Worm (Caenorhabditis elegans) whole organism, young adult: ENCODE data around the gene mnk-1.

Experiments used
- B0035.1 ChIP-seq: sonication (generic microtip); optimal IDR thresholded peaks from 2 replicates; lab custom pipeline; 2016; ENCODE audit warnings: missing genetic modification characterization, mild to moderate bottlenecking, missing compliant biosample characterization, missing genotype, missing genetic modification reagents
- B0261.1 ChIP-seq: sonication (generic microtip); optimal IDR thresholded peaks from 2 replicates; lab custom pipeline; 2016; ENCODE audit warnings: mild to moderate bottlenecking, missing genetic modification characterization, moderate library complexity, missing compliant biosample characterization
- F22D6.2 ChIP-seq: sonication (generic microtip); optimal IDR thresholded peaks from 2 replicates; lab custom pipeline; 2016; ENCODE audit warnings: mild to moderate bottlenecking, missing genetic modification characterization, missing compliant biosample characterization
- F33H1.4 ChIP-seq: fragments of 200-800 bp; sonication (Bioruptor generic); IDR thresholded peaks from 2 replicates; pipeline ENCODE4 v1.3.6; 2022; ENCODE audit warnings: missing genetic modification reagents, missing genetic modification characterization, missing compliant biosample characterization
- F39B2.1 ChIP-seq: fragments of 200-800 bp; sonication (Bioruptor generic); IDR thresholded peaks from 2 replicates; pipeline ENCODE4 v1.3.6; 2022; ENCODE audit warnings: missing genetic modification reagents, missing genetic modification characterization, missing compliant biosample characterization
- T07F8.4 ChIP-seq: sonication (generic microtip); optimal IDR thresholded peaks from 2 replicates; lab custom pipeline; 2016; ENCODE audit warnings: mild to moderate bottlenecking, missing genetic modification characterization, moderate library complexity, missing compliant biosample characterization
- T26A5.8 ChIP-seq: sonication (generic microtip); optimal IDR thresholded peaks from 2 replicates; lab custom pipeline; 2016; ENCODE audit warnings: missing genetic modification characterization, missing compliant biosample characterization
- ZK185.1 ChIP-seq: sonication (generic microtip); optimal IDR thresholded peaks from 2 replicates; lab custom pipeline; 2016; ENCODE audit warnings: mild to moderate bottlenecking, missing genetic modification characterization, missing compliant biosample characterization; ENCODE audit not compliant: poor library complexity, severe bottlenecking
- ama-1 ChIP-seq, 3 experiments: fragments of 150-350 bp in 1 of 3; sonication (generic microtip) in 2 of 3; optimal IDR thresholded peaks; 2 replicates each; lab custom pipeline; 2014 to 2018; ENCODE audit warnings: missing biosample characterization in 2 of 3, missing genetic modification characterization in 2 of 3, missing genetic modification reagents in 2 of 3
- athp-1 ChIP-seq: sonication (generic microtip); optimal IDR thresholded peaks from 2 replicates; lab custom pipeline; 2017; ENCODE audit warnings: mild to moderate bottlenecking, missing genetic modification characterization, missing compliant biosample characterization
- attf-6 ChIP-seq: fragments of 200-800 bp; sonication (Bioruptor generic); IDR thresholded peaks from 2 replicates; pipeline ENCODE4 v1.3.6; 2022; ENCODE audit warnings: missing genetic modification reagents, missing genetic modification characterization, missing compliant biosample characterization
- bed-2 ChIP-seq: fragments of 200-800 bp; sonication (Bioruptor generic); IDR thresholded peaks from 2 replicates; pipeline ENCODE4 v1.3.6; 2022; ENCODE audit warnings: missing genetic modification reagents, missing genetic modification characterization, missing compliant biosample characterization
- ccch-3 ChIP-seq: fragments of 200-800 bp; sonication (Bioruptor generic); optimal IDR thresholded peaks from 2 replicates; lab custom pipeline; 2018; ENCODE audit warnings: mild to moderate bottlenecking, missing genetic modification characterization, missing compliant biosample characterization
- cebp-1 ChIP-seq, 2 experiments: fragments of 200-800 bp in 1 of 2; sonication (Bioruptor generic) in 1 of 2; sonication (generic microtip) in 1 of 2; IDR thresholded peaks in 1 of 2; optimal IDR thresholded peaks in 1 of 2; 2 replicates each; pipeline versions ENCODE4 v1.3.6 to Lab custom; 2017 to 2022; ENCODE audit warnings: missing compliant biosample characterization in 2 of 2, missing genetic modification characterization in 2 of 2, mild to moderate bottlenecking in 1 of 2, missing genetic modification reagents in 1 of 2, moderate library complexity in 1 of 2
- cebp-2 ChIP-seq: fragments of 200-800 bp; sonication (Bioruptor generic); IDR thresholded peaks from 2 replicates; pipeline ENCODE4 v1.3.6; 2022; ENCODE audit warnings: missing genetic modification characterization, missing compliant biosample characterization
- ceh-100 ChIP-seq: fragments of 200-800 bp; sonication (Bioruptor generic); IDR thresholded peaks from 2 replicates; pipeline ENCODE4 v1.3.6; 2022; ENCODE audit warnings: missing genetic modification reagents, missing genetic modification characterization, missing compliant biosample characterization
- ceh-40 ChIP-seq: fragments of 200-800 bp; sonication (Bioruptor generic); IDR thresholded peaks from 2 replicates; pipeline ENCODE4 v1.3.6; 2022; ENCODE audit warnings: missing genetic modification characterization, missing compliant biosample characterization
- chd-7 ChIP-seq: sonication (generic microtip); optimal IDR thresholded peaks from 2 replicates; lab custom pipeline; 2016; ENCODE audit warnings: mild to moderate bottlenecking, missing genetic modification characterization, moderate library complexity, missing compliant biosample characterization
- egl-18 ChIP-seq: fragments of 200-800 bp; sonication (Bioruptor generic); IDR thresholded peaks from 2 replicates; pipeline ENCODE4 v1.3.6; 2022; ENCODE audit warnings: missing genetic modification reagents, missing genetic modification characterization, missing compliant biosample characterization
- fkh-3 ChIP-seq: sonication (generic microtip); optimal IDR thresholded peaks from 2 replicates; lab custom pipeline; 2016; ENCODE audit warnings: mild to moderate bottlenecking, missing genetic modification characterization, missing compliant biosample characterization
- him-1 ChIP-seq: sonication (generic microtip); optimal IDR thresholded peaks from 2 replicates; lab custom pipeline; 2016; ENCODE audit warnings: missing genotype, missing genetic modification reagents, missing genetic modification characterization, missing compliant biosample characterization
- hmg-1.2 ChIP-seq: fragments of 200-800 bp; sonication (Bioruptor generic); IDR thresholded peaks from 2 replicates; pipeline ENCODE4 v1.3.6; 2022; ENCODE audit warnings: missing genetic modification reagents, missing genetic modification characterization, missing compliant biosample characterization
- lin-26 ChIP-seq: fragments of 200-800 bp; sonication (Bioruptor generic); IDR thresholded peaks from 2 replicates; pipeline ENCODE4 v1.3.6; 2022; ENCODE audit warnings: missing genetic modification reagents, missing genetic modification characterization, missing compliant biosample characterization
- lin-40 ChIP-seq: sonication (generic microtip); optimal IDR thresholded peaks from 2 replicates; lab custom pipeline; 2016; ENCODE audit warnings: missing genetic modification characterization, mild to moderate bottlenecking, missing compliant biosample characterization, missing genotype, missing genetic modification reagents
- madf-10 ChIP-seq: sonication (generic microtip); optimal IDR thresholded peaks from 2 replicates; lab custom pipeline; 2016; ENCODE audit warnings: mild to moderate bottlenecking, missing genetic modification characterization, missing compliant biosample characterization
- mel-28 ChIP-seq: sonication (generic microtip); optimal IDR thresholded peaks from 2 replicates; lab custom pipeline; 2016; ENCODE audit warnings: borderline replicate concordance, mild to moderate bottlenecking, missing genetic modification characterization, missing compliant biosample characterization
- mes-4 ChIP-seq: sonication (generic microtip); optimal IDR thresholded peaks from 2 replicates; lab custom pipeline; 2016; ENCODE audit warnings: missing genotype, missing genetic modification characterization, missing compliant biosample characterization
- nfya-1 ChIP-seq: sonication (generic microtip); optimal IDR thresholded peaks from 2 replicates; lab custom pipeline; 2017; ENCODE audit warnings: antibody characterized with exemption, missing compliant biosample characterization, missing genetic modification characterization, borderline replicate concordance; ENCODE audit not compliant: insufficient read depth
- repo-1 ChIP-seq: sonication (generic microtip); optimal IDR thresholded peaks from 2 replicates; lab custom pipeline; 2017; ENCODE audit warnings: mild to moderate bottlenecking, missing genetic modification characterization, missing compliant biosample characterization
- rpc-1 ChIP-seq, 2 experiments: fragments of 150-350 bp in 1 of 2; sonication (generic microtip) in 1 of 2; optimal IDR thresholded peaks; 2 replicates each; lab custom pipeline; 2014 to 2018; ENCODE audit warnings: missing biosample characterization in 1 of 2, missing genetic modification characterization in 1 of 2, missing genetic modification reagents in 1 of 2, missing genotype in 1 of 2
- sea-2 ChIP-seq: fragments of 200-800 bp; sonication (Bioruptor generic); IDR thresholded peaks from 2 replicates; pipeline ENCODE4 v1.3.6; 2022; ENCODE audit warnings: missing genetic modification characterization, missing compliant biosample characterization
- snpc-4 ChIP-seq, 5 experiments: fragments of 150-350 bp in 1 of 5; sonication (generic microtip) in 4 of 5; optimal IDR thresholded peaks; 2 replicates each; lab custom pipeline; 2014 to 2018; ENCODE audit warnings: missing genetic modification characterization in 5 of 5, missing biosample characterization in 3 of 5, antibody characterized with exemption in 2 of 5, mild to moderate bottlenecking in 2 of 5, missing compliant biosample characterization in 2 of 5, missing genotype in 2 of 5, moderate library complexity in 2 of 5, missing genetic modification reagents in 1 of 5
- tbx-9 ChIP-seq: sonication (generic microtip); optimal IDR thresholded peaks from 2 replicates; lab custom pipeline; 2016; ENCODE audit warnings: borderline replicate concordance, missing genetic modification characterization, inconsistent platforms, missing compliant biosample characterization
- zim-3 ChIP-seq: sonication (generic microtip); optimal IDR thresholded peaks from 2 replicates; lab custom pipeline; 2017; ENCODE audit warnings: mild to moderate bottlenecking, missing genetic modification characterization, moderate library complexity, missing compliant biosample characterization
- ztf-18 ChIP-seq: sonication (generic microtip); optimal IDR thresholded peaks from 2 replicates; lab custom pipeline; 2016; ENCODE audit warnings: missing genotype, mild to moderate bottlenecking, missing genetic modification characterization, missing compliant biosample characterization
- ztf-25 ChIP-seq: fragments of 200-800 bp; sonication (Bioruptor generic); IDR thresholded peaks from 2 replicates; pipeline ENCODE4 v1.3.6; 2022; ENCODE audit warnings: missing genetic modification reagents, missing genetic modification characterization, missing compliant biosample characterization
- ztf-26 ChIP-seq: sonication (generic microtip); optimal IDR thresholded peaks from 2 replicates; lab custom pipeline; 2017; ENCODE audit warnings: missing genetic modification characterization, missing compliant biosample characterization
- ztf-28 ChIP-seq: fragments of 200-800 bp; sonication (Bioruptor generic); IDR thresholded peaks from 2 replicates; pipeline ENCODE4 v1.3.6; 2022; ENCODE audit warnings: missing genetic modification reagents, missing genetic modification characterization, missing compliant biosample characterization
- ztf-6 ChIP-seq: fragments of 200-800 bp; sonication (Bioruptor generic); IDR thresholded peaks from 2 replicates; pipeline ENCODE4 v1.3.6; 2022; ENCODE audit warnings: missing genetic modification reagents, missing genetic modification characterization, missing compliant biosample characterization

The mnk-1 gene

DNA sequence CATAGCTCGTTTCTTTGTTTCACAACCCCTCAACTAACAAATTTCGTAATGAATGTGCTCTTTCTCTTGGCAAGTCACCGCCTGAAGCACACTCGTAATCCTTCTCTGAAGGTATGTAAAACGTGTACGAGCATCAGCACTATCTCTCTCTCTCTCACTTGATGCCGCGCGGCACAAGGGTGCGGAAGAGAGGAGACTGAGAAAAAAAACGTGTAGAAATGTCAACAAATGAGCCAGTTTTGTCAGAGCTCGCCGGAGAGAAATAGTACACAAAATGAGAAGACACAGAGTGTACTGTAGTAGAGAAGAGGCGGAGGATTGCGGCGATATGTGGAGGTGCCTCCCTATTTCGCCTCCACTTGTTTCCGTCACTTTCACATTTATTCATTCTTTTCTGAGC is 44.6 kb downstream of the mnk-1 start, which contains the start of gene F59B10.3:
F59B10.3 (plus strand) TSS at position 301 of the 400 bp plus-strand sequence.
- TF ChIP-seq cebp-1 (GFP tag; IDR thresholded peaks at IDR 0.05; lab: Robert Waterston, UW) (no peak), cebp-1 (tag; optimal IDR thresholded peaks at IDR 0.05; lab: Kevin White, UChicago) (peak; percentile 1), lin-40 (tag; lab: Kevin White, UChicago) (no peak)

DNA sequence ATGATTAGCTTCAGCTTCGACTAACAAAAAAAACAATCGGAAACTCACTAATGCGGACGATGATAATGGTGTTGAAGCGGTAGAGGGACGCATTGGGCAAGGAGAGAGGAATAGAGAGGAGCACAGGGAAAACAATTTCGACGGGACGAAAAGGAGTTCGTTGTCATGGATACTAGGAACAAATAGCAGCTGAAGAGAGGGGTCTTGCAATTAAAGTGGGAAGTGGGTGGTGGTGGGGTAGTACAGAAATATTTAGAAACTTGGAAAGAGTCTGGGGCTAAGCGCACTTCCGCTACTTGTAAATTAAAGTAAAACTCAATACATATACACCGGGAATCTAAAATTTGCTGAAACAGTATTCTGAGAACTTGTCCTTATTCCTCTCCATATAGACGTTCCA is 45.1 kb downstream of the mnk-1 start, which contains the start of gene F59B10.2:
F59B10.2 (minus strand) TSS at position 101 of the 400 bp plus-strand sequence.
- TF ChIP-seq repo-1 (no peak), cebp-2 (GFP tag; lab: Robert Waterston, UW) (no peak), ama-1 (optimal IDR thresholded peaks at IDR 0.05; lab: Kevin White, UChicago) (no peak), ama-1 (GFP tag; optimal IDR thresholded peaks at IDR 0.05; lab: Kevin White, UChicago) (no peak), lin-26 (GFP tag; lab: Robert Waterston, UW) (no peak), F22D6.2 (tag; lab: Kevin White, UChicago) (no peak), fkh-3 (no peak), athp-1 (tag; lab: Kevin White, UChicago) (no peak), sea-2 (GFP tag; lab: Robert Waterston, UW) (no peak), F33H1.4 (GFP tag; lab: Robert Waterston, UW) (no peak), hmg-1.2 (GFP tag; lab: Robert Waterston, UW) (no peak), madf-10 (tag; lab: Kevin White, UChicago) (no peak), chd-7 (no peak)

DNA sequence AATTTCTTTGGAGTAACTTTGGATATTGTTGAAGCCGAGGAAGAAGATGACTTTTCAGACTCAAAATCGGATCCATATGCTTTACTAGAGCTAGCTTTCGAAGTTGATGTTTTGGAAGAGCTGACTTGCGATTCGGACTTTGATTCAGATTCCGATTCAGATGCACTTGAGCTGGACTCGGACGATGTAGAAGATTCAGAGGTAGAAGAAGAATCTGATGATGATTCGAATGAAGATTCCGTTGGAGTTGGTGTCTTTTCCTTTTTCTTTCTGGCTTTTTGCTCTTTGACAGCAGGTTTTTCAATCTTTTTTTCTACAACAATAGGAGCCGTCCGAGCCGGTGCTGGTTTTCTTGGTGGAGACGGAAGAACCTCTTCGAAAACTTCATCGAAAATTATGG is 46.9 kb downstream of the mnk-1 start:
- TF ChIP-seq bed-2 (GFP tag; lab: Robert Waterston, UW) (no peak), rpc-1 (optimal IDR thresholded peaks at IDR 0.05; lab: Kevin White, UChicago) (no peak), rpc-1 (tag; optimal IDR thresholded peaks at IDR 0.05; lab: Kevin White, UChicago) (no peak), egl-18 (GFP tag; lab: Robert Waterston, UW) (no peak), ztf-25 (no peak), F22D6.2 (tag; lab: Kevin White, UChicago) (no peak), ceh-40 (GFP tag; lab: Robert Waterston, UW) (no peak), T26A5.8 (tag; lab: Kevin White, UChicago) (no peak), nfya-1 (no peak), snpc-4 (GFP tag; optimal IDR thresholded peaks at IDR 0.05; lab: Kevin White, UChicago) (no peak), snpc-4 (tag; optimal IDR thresholded peaks at IDR 0.05; lab: Kevin White, UChicago) (no peak), lin-40 (tag; lab: Kevin White, UChicago) (no peak), tbx-9 (tag; lab: Kevin White, UChicago) (no peak), ztf-26 (tag; lab: Kevin White, UChicago) (no peak), him-1 (tag; lab: Kevin White, UChicago) (no peak), athp-1 (tag; lab: Kevin White, UChicago) (no peak), F39B2.1 (GFP tag; lab: Robert Waterston, UW) (no peak)

DNA sequence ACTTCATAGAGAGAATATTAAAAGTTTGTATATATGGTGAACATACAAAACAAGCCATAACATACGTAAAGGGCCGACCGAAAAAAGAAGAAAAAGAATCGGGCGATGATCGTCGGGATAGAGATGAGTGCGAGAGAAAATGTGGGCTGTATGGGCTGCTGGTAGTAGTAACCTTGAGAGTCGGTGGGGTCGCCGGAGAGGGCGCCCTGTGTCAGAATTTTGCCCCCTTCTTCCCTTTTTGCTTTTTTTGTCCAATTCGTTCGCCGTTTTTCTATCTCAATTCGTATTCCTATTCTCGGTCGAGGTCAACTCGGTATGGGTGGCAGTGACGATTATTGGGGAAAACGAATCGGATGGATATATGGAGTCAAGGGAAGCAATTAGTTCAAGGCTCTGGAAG is 48.9 kb downstream of the mnk-1 start:
- TF ChIP-seq attf-6 (no peak), B0261.1 (tag; lab: Kevin White, UChicago) (no peak), mes-4 (tag; lab: Kevin White, UChicago) (no peak), ztf-28 (no peak), ama-1 (optimal IDR thresholded peaks at IDR 0.05; lab: Kevin White, UChicago) (no peak), ama-1 (GFP tag; optimal IDR thresholded peaks at IDR 0.05; lab: Kevin White, UChicago) (no peak), mel-28 (no peak), T07F8.4 (tag; lab: Kevin White, UChicago) (no peak), ztf-18 (tag; lab: Kevin White, UChicago) (no peak), ceh-100 (GFP tag; lab: Robert Waterston, UW) (no peak), ccch-3 (GFP tag; lab: Kevin White, UChicago) (no peak), B0035.1 (tag; lab: Kevin White, UChicago) (no peak), zim-3 (tag; lab: Kevin White, UChicago) (no peak), ZK185.1 (tag; lab: Kevin White, UChicago) (no peak), ztf-6 (GFP tag; lab: Robert Waterston, UW) (no peak)
